Fruit fly (Drosophila melanogaster) whole organism, larva: ENCODE results near the gene CG4278.

Experiments
- noc ChIP-seq: fragments of 200-800 bp; sonication (Bioruptor generic); optimal IDR thresholded peaks from 3 replicates; lab custom pipeline; 2019; ENCODE audit warnings: missing biosample characterization, mild to moderate bottlenecking, missing genetic modification characterization, moderate library complexity

Gene CG4278

DNA sequence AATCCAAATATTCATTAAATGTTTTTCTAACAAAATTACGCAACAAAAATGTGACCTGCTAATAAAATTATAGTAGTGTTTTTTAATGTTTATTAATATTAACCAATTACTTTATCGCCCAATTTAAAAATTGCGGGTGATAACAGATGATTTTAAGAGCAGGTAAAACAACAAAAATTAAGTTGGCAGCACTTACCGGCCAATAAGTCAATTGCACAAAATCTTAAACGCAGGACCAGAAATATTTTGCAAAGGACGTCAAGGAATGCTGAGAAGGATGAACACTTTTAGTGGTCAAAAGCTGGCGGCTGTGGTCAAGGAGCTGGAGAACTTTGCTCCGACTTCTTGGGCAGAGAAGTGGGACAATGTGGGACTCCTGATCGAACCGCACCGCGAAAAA is at the start of gene CG4278:
TSS of gene CG4278 (plus strand) at position 178 of the 400 bp plus-strand sequence.
- TF ChIP-seq noc (tag; lab: Kevin White, UChicago) = no peak

DNA sequence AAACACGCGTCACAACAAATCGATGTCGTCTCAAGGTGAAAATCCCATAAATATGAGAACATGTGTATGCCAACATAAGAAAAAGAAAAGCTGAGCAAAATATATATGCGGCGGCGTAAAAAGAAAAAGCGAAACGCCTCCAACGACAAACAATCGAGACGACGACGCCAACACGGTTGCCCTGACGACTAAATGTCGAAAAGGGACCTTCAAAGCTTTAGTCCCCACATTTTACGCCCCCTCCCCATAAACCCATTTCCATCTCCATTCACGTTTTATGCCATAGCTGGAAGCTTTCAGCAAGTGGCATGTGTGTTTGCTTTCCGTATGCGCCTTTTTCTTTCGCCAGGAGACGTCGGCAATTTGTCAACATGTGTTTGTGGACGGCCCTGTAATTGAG is 48.9 kb upstream of the CG4278 start:
- TF ChIP-seq noc (tag; lab: Kevin White, UChicago) = no peak

DNA sequence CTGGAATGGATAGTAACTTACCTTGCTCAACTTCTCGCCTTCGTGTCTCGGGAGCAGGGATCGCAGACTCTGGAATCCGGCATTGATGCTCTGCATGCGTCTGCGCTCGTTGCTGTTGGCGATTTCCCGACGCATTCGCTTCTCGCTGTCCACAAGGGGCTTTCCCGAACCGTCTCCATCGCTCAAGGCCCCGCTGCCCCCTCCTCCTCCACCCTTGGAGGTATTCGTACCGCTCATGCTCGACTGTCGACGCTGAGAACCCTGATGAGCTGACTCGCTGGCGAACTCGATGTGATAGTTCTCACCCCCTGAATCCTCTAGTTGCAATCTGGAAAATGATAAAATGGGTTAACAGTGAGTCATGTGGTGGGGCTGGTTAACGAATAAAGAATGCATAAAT is 48.0 kb upstream of the CG4278 start:
- no peak for TF ChIP-seq noc (tag; lab: Kevin White, UChicago)

DNA sequence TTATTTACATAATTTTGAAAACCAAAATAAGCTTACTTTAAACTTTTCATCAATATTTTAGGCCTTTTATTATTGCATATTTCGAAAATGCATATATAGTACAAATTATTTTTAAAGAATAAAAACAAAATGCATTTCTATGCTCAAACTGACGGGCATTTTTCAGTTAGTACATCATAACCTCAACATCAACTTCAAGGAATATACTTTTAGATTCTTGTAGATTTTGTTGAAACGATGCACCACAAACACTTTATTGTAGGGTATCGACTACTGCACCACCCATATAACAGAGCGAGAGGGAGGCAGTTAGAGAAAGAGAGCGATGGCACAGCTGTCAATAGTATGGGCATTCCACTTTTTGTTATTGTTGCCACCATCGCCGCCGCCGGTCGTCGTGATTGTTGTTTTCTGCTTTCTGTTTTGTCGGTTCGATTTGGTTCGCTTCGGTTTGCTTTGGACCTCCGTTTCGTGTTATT is 47.1 kb upstream of the CG4278 start:
- peak; percentile 67 for TF ChIP-seq noc (tag; lab: Kevin White, UChicago)

DNA sequence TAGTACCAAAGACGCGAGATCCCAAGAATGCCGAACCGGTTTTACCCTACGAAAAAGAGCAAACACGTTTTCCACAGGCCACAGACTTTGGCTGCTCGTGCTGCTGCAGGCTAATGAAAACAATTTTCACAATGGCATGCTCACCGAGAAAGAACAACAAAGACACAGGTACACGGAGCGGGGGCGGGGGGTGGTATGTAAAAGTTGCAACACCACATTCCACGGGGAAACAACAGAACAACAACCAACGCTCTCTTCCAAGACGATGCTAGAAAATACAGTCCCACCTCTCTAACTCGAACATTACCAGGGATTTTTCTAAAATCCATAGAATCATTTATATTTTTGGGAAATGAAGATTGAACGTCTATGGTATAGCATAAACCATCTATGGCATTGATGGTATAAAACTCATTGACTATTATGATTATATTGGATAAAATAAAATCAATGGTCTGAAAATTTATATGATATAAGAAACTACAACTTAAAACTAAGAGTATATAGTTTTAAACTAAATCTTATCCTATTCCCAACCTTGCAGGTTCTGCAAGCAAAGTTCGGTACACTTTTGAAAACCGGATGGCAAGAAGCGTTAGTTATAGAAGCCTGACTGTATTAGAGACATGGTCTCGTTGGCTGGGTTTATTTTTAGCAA is 45.3 kb upstream of the CG4278 start:
- TF ChIP-seq noc (tag; lab: Kevin White, UChicago) = no peak

DNA sequence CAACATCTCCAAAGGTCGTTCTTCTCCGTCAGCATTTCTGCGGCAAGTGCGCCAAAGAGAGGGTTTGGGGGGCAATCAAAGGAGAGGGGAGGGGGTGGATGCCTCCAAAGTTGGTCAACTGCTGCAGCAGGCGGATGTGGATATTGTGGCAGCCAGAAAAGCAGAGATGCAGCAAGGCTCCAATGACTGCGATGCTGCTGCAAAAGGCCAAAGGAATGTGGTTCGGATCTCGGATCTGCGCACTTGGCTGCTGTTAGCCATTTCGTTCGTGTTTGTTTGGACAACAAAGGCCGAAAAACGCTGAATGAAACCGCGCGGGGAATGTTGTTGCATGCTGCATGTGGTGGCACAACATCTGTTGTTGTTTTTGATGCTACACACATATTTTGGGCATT is 44.8 kb upstream of the CG4278 start:
- TF ChIP-seq noc (tag; lab: Kevin White, UChicago) = no peak

DNA sequence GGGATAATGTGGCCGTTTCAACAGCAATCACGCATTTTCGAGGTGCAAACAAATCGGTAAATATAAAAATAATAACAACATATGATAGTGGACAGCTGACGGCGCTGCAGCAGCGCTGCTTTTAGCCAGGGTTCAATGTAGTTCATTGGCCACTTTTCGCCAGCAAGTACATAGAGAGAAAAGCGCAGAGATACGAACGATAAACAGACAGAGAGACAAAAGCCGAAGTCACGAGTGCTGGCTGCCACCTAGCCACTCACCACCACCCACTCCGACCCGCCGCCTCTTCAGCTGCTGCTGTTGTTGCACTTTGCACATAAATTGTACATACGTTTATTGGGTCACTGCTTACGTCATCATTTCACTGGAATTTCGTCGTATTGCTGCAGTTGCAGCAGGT is 44.0 kb upstream of the CG4278 start:
- TF ChIP-seq noc (tag; lab: Kevin White, UChicago) = no peak

DNA sequence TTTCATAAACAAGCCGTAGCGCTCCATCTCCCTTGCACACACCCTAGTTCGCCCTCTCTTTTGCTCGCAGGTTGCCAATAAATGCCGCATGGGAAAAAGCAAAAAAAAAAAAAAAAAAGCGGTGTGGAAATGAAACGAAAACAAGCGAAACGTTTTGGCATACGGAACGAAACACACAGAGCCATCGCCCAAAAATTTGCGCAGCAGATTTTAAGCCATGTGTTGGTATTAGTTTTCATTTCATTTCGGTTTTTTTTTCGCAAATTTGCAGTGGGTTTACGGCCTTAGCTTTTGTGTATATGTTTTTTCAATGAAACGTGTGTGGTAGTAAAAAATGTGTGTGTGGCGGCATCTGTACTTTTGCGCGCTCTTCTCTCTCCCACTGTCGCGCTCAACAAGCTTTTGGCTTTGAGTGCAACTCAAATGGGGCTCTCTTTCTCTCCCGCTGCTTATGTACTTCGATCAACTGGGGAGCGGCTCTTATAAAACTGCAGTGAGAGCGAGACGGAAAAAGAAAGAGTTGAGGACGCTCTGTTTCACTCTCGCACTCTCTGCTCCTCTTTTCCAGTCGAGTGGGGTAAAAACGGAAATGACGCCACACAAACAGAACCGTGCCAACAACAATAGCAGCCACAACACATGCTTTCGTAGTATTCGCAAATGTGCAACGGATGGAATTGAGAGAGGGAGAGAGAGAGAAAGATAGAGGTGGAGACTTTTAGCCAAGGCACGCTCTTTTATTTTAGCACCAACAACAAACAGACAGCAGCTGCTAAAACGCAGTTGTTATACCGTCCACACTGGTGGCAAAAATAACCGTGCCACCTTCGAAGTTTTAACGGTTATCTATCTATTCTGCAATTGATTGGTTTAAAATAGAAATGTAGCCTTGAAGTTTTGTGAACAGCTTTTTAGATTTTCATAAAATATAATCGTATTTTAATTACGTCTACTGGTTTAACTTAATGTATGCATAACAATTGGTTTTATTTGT is 42.3 kb upstream of the CG4278 start:
- peak; percentile 72 for TF ChIP-seq noc (tag; lab: Kevin White, UChicago)

DNA sequence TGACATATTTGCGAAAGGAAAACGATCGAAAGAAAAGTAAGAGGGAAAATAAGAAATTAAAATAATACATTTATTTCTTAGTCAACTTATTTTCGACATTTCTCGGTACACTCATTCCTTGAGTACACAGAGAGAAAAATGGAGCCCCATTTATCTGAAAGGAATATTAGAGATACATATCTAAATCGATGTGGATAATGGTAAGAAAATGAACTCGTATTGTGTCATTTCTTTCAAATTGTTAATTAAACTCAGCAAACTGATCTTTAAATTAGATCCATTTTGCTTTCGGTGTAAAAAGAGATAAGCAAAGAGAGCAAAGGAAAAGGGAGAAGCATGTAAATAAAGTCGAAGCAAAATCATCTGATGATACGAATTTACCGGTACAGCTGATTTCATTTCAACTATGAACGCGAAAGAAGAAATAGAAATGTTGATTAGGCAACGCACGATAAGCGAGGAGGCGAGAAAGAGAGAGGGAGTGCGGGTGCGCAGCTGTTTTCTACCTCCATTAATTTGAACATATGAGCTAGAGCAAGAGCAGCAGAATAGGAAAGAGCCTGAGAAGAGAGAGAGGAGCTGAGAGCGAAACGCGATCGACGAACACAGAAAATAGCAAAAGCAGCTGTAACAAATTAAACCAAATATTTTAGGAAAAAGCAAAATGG is 41.0 kb upstream of the CG4278 start:
- peak; percentile 83 for TF ChIP-seq noc (tag; lab: Kevin White, UChicago)

DNA sequence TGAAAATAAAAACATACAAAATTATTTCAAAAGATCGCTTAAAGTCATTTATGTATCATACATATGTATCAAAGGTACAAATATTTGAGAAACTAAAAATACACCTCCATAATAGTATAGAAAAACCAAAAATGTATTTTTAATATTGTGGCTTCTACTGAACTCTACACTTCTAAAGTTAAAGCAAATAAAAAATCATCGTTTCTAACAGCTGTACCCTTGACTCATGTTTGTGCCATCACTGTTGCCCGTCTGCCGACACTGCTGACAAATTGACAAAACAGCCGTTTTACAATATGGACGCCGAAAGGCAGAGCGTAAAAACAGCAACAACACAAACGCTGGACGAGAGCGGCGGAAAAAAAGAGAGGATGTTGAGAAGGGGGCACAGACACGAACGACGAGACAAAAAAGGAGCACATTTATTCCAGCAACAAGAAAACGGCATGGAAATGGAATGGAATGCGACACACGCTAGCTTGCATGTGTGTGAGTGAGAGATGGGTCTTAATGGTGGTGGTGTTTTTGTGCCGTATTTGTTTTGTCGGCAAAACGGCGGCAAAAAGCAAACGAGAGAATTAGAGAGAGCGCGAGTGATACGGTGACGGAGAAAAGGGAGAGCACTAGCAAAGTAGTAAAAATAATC is 40.4 kb upstream of the CG4278 start:
- peak; percentile 83 for TF ChIP-seq noc (tag; lab: Kevin White, UChicago)

DNA sequence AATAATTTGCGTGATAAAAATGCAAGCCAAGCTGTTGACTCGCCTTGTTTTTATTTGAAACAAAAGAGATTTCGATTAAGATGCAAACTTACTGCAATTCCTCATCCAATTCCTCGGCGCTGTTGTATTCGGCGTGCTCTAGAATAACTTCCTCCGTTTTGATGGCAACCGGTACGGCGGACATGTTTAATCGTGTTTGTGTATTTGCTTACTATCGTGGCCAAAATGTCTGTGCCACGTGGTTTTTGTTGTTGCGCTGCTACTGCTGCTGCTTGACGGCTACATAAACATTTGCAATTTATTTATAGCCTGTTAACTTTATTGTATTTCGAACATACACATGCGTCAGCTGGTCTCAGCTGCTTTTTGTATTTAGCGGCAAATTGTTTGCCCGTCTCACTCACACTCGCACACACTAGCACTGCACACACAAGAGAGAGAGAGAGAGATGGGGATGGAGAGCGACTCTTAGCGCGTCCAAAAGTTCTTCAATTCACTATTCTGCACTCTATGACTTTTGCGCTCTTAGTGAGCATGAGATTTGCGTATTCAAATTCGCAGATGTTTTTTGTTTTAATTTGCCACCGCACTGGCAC is 39.8 kb upstream of the CG4278 start:
- no peak for TF ChIP-seq noc (tag; lab: Kevin White, UChicago)

DNA sequence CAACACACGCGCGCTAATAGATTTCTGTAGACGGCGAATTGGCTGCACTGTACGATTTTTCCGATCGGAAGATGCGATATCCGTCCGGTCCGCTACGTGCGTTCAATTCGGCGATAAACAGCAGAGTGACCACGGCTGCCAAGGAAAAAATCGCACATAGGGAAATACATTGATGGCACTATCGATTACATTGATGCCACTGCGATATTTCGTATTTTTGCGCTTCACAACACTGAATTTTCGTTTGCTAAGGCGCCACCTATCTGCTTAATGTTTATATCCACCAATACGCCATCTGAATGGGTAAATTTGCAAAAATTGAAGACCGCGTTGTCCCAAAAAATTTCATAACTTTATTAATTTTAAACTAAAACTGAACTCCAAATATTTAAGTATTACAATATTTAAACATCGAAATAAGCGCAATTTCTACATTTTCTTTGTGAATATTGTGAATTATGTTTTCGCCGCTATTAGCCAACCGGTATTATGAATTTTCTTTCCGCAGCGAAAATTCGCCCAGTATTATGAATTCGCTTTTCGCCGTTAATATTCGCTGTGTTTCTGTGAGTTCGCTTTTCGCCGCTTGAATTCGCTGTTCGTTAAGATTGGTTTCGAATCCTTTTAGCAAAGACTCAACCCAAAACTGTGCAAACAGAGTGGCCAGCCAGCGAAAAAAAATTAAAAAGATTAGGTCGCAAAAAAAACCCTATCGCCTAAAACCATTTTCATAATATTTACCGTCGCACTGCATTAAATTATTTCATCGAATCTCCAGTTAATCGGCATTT is 39.1 kb upstream of the CG4278 start, which contains the start of the genes crp and pkaap:
TSS of gene crp (minus strand) at position 129 of the 791 bp plus-strand sequence.
TSS of gene pkaap (plus strand) at position 689 of the 791 bp plus-strand sequence.
- no peak for TF ChIP-seq noc (tag; lab: Kevin White, UChicago)

DNA sequence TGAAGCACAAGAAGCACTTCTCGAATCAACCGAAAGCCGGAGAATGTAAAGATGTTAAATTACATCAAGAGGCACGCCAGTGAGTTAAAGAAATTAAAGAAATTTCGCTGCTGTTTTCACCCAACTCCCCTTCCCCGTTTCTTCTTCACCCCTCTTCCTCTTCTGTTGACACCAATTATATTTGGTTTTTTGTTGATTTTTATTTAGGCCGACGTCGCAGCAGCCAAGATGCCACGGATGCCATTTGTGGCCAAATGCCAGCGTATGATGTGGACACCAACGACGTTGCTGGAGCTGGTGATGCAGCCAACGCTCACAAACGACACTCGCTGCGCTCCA is 38.5 kb upstream of the CG4278 start:
- TF ChIP-seq noc (tag; lab: Kevin White, UChicago) = no peak

DNA sequence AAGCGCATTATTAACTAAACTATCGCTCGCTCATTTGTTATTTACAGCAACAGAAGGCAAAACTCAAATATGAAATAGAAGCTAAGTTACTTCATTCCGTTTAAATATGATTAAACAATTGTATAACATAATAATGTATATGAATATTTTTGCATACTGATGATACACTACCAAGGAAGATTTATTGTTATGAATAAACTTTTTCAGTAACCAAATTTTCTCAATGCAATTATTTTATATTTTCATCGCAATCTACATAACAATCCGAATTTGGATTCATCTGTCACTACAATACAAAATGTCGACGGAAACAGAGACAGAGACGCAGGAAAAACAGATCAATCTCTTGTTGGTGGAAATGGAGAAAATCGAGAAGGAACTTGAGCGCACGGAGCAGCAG is 35.9 kb upstream of the CG4278 start, which contains the start of gene CG17329:
TSS of gene CG17329 (plus strand) at position 301 of the 400 bp plus-strand sequence.
- no peak for TF ChIP-seq noc (tag; lab: Kevin White, UChicago)
